Worm (Caenorhabditis elegans): ENCODE measurements around the gene srh-125.

DNA sequence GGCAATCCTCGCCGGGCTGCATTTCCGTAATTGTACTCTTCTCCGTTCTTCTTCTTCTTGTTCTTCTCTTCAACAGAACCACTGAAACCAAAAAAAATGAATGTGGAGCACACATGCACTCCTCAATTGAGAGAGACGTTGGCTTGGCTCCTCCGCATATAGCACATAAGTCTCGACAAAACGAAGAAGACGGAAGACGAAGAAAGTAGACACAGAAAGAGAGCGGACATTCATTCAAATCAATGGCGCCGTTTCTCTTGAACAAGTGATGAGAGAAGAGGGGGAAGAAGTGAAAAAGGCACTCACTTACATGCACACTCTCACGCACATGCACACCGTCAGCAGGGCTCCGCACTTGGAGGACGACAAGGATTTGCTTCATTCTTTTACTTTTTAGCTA lies 39.1 kb downstream of the srh-125 start, which contains the start of gene F25E5.9:
- TF ChIP-seq unc-39 (tag; optimal IDR thresholded peaks at IDR 0.05) (no peak), lsy-2 (tag; optimal IDR thresholded peaks at IDR 0.05) (peak in 1 of 2 experiments; percentile 16), nhr-28 (tag; optimal IDR thresholded peaks at IDR 0.05) (no peak), vab-7 (GFP tag; IDR thresholded peaks at IDR 0.05) (0 out of 2 replicates have a peak, but pooled peaks have one; percentile 6), nhr-237 (tag; optimal IDR thresholded peaks at IDR 0.05) (no peak), rbr-2 (tag; optimal IDR thresholded peaks at IDR 0.05) (peak; percentile 28), unc-62 (GFP tag; optimal IDR thresholded peaks at IDR 0.05 in 1 of 2) (peak in 1 of 2 experiments; percentile 33), unc-62 (tag; optimal IDR thresholded peaks at IDR 0.05) (no peak), pqm-1 (tag; optimal IDR thresholded peaks at IDR 0.05) (no peak), lin-38 (GFP tag; IDR thresholded peaks at IDR 0.05) (no peak), hlh-11 (tag; optimal IDR thresholded peaks at IDR 0.05) (peak; percentile 7), ama-1 (optimal IDR thresholded peaks at IDR 0.05) (no peak), ces-1 (GFP tag; optimal IDR thresholded peaks at IDR 0.05) (no peak), hlh-30 (tag; optimal IDR thresholded peaks at IDR 0.05; ENCODE audit: insufficient read depth) (peak; percentile 20)
